Worm (Caenorhabditis elegans) whole organism, early embryonic: ENCODE measurements around the gene F58E6.5.

Experiments used
- B0310.2 ChIP-seq: sonication (generic microtip); optimal IDR thresholded peaks from 2 replicates; lab custom pipeline; 2016; ENCODE audit warnings: mild to moderate bottlenecking, missing genetic modification characterization, missing compliant biosample characterization
- F13C5.2 ChIP-seq: sonication (generic microtip); optimal IDR thresholded peaks from 2 replicates; lab custom pipeline; 2017; ENCODE audit warnings: mild to moderate bottlenecking, missing genetic modification characterization, inconsistent platforms, missing compliant biosample characterization
- aly-1 ChIP-seq: sonication (generic microtip); optimal IDR thresholded peaks from 2 replicates; lab custom pipeline; 2016; ENCODE audit warnings: missing genetic modification characterization, missing compliant biosample characterization
- ama-1 ChIP-seq: fragments of 150-350 bp; optimal IDR thresholded peaks from 2 replicates; lab custom pipeline; 2014
- ceh-13 ChIP-seq: fragments of 200-800 bp; sonication (Bioruptor generic); optimal IDR thresholded peaks from 2 replicates; lab custom pipeline; 2018; ENCODE audit warnings: mild to moderate bottlenecking, missing genetic modification characterization, missing compliant biosample characterization
- ceh-36 ChIP-seq: sonication (generic microtip); optimal IDR thresholded peaks from 2 replicates; lab custom pipeline; 2016; ENCODE audit warnings: missing genetic modification characterization, inconsistent platforms, missing compliant biosample characterization
- ets-7 ChIP-seq: sonication (generic microtip); optimal IDR thresholded peaks from 2 replicates; lab custom pipeline; 2016; ENCODE audit warnings: missing genotype, missing genetic modification characterization, missing compliant biosample characterization
- flt-1 ChIP-seq: fragments of 200-800 bp; sonication (Bioruptor generic); IDR thresholded peaks from 2 replicates; pipeline ENCODE4 v1.3.6; 2022; ENCODE audit warnings: missing genetic modification characterization, missing compliant biosample characterization
- hmbx-1 ChIP-seq: sonication (generic microtip); optimal IDR thresholded peaks from 2 replicates; lab custom pipeline; 2016; ENCODE audit warnings: mild to moderate bottlenecking, missing genetic modification characterization, missing compliant biosample characterization
- hmg-4 ChIP-seq: fragments of 200-800 bp; sonication (Bioruptor generic); optimal IDR thresholded peaks from 2 replicates; lab custom pipeline; 2018; ENCODE audit warnings: mild to moderate bottlenecking, missing genetic modification characterization, missing compliant biosample characterization
- hnd-1 ChIP-seq: sonication (generic microtip); optimal IDR thresholded peaks from 2 replicates; lab custom pipeline; 2016; ENCODE audit warnings: missing genetic modification characterization, missing compliant biosample characterization
- pes-1 ChIP-seq: fragments of 200-800 bp; sonication (Bioruptor generic); IDR thresholded peaks from 2 replicates; pipeline ENCODE4 v1.3.6; 2022; ENCODE audit warnings: missing genetic modification reagents, missing genetic modification characterization, missing compliant biosample characterization
- scrt-1 ChIP-seq: fragments of 200-800 bp; sonication (Bioruptor generic); IDR thresholded peaks from 2 replicates; pipeline ENCODE4 v1.3.6; 2022; ENCODE audit warnings: missing genetic modification characterization, missing compliant biosample characterization
- sea-1 ChIP-seq: fragments of 200-800 bp; sonication (Bioruptor generic); conservative IDR thresholded peaks from 2 replicates; pipeline ENCODE4 v1.3.6; 2022; ENCODE audit warnings: missing genetic modification characterization, missing compliant biosample characterization
- tbx-11 ChIP-seq: fragments of 200-800 bp; sonication (Bioruptor generic); IDR thresholded peaks from 2 replicates; pipeline ENCODE4 v1.3.6; 2022; ENCODE audit warnings: missing genetic modification characterization, missing compliant biosample characterization
- tbx-37 ChIP-seq: fragments of 200-800 bp; sonication (Bioruptor generic); conservative IDR thresholded peaks from 2 replicates; pipeline ENCODE4 v1.3.6; 2022; ENCODE audit warnings: missing genetic modification reagents, missing genetic modification characterization, missing compliant biosample characterization
- tra-4 ChIP-seq: sonication (generic microtip); optimal IDR thresholded peaks from 2 replicates; lab custom pipeline; 2017; ENCODE audit warnings: missing genetic modification characterization, missing compliant biosample characterization

F58E6.5 gene

ce11 chrV:9765622-9766021 lies 11.3 kb upstream of the F58E6.5 start:
- TF ChIP-seq tbx-37 (GFP tag; lab: Robert Waterston, UW), result no peak
- no peak for TF ChIP-seq hmbx-1 (tag; lab: Kevin White, UChicago)
- TF ChIP-seq pes-1 (GFP tag; lab: Robert Waterston, UW), result no peak
- TF ChIP-seq tra-4 (tag; lab: Kevin White, UChicago), result no peak
- TF ChIP-seq hmg-4 (GFP tag; lab: Kevin White, UChicago), result no peak

- TF ChIP-seq aly-1 (tag; lab: Kevin White, UChicago), result no peak
- no peak for TF ChIP-seq B0310.2 (tag; lab: Kevin White, UChicago)
- TF ChIP-seq hmg-4 (GFP tag; lab: Kevin White, UChicago), result no peak
- no peak for TF ChIP-seq ceh-36
- no peak for TF ChIP-seq hmbx-1 (tag; lab: Kevin White, UChicago)
- TF ChIP-seq ceh-13 (GFP tag; lab: Kevin White, UChicago), result no peak
- TF ChIP-seq flt-1, result no peak
- no peak for TF ChIP-seq sea-1 (GFP tag; lab: Robert Waterston, UW)
- no peak for TF ChIP-seq tbx-11 (GFP tag; lab: Robert Waterston, UW)
- no peak for TF ChIP-seq scrt-1
- TF ChIP-seq ama-1 (lab: Kevin White, UChicago), result no peak
These were observed 10.2 kb upstream of the F58E6.5 start for ce11 chrV:9764552-9764951.

ce11 chrV:9763759-9764158 lies 9.4 kb upstream of the F58E6.5 start:
- TF ChIP-seq tbx-37 (GFP tag; lab: Robert Waterston, UW) (no peak), sea-1 (GFP tag; lab: Robert Waterston, UW) (no peak), scrt-1 (no peak), tbx-11 (GFP tag; lab: Robert Waterston, UW) (no peak), hmbx-1 (tag; lab: Kevin White, UChicago) (no peak), ama-1 (lab: Kevin White, UChicago) (no peak), flt-1 (no peak), aly-1 (tag; lab: Kevin White, UChicago) (no peak), pes-1 (GFP tag; lab: Robert Waterston, UW) (no peak), B0310.2 (tag; lab: Kevin White, UChicago) (no peak)

ce11 chrV:9758437-9758836 lies 4.1 kb upstream of the F58E6.5 start:
- TF ChIP-seq sea-1 (GFP tag; lab: Robert Waterston, UW) (no peak), F13C5.2 (tag; lab: Kevin White, UChicago) (no peak), tra-4 (tag; lab: Kevin White, UChicago) (no peak), hnd-1 (tag; lab: Kevin White, UChicago) (no peak), aly-1 (tag; lab: Kevin White, UChicago) (no peak), flt-1 (no peak), ets-7 (tag; lab: Kevin White, UChicago) (no peak), ceh-13 (GFP tag; lab: Kevin White, UChicago) (no peak), tbx-11 (GFP tag; lab: Robert Waterston, UW) (no peak), ama-1 (lab: Kevin White, UChicago) (no peak), tbx-37 (GFP tag; lab: Robert Waterston, UW) (no peak), B0310.2 (tag; lab: Kevin White, UChicago) (no peak), ceh-36 (no peak)

ce11 chrV:9757884-9758283 lies 3.5 kb upstream of the F58E6.5 start, which contains the start of gene F58E6.11:
TSS of gene F58E6.11 (minus strand) at chrV:9757984.
- TF ChIP-seq ama-1 (lab: Kevin White, UChicago), result no peak
- TF ChIP-seq hmg-4 (GFP tag; lab: Kevin White, UChicago), result no peak

- TF ChIP-seq tbx-37 (GFP tag; lab: Robert Waterston, UW), result no peak
These were observed 1.9 kb upstream of the F58E6.5 start, which contains the start of gene hrg-3 for ce11 chrV:9756242-9756641. TSS of gene hrg-3 (plus strand) at chrV:9756468.

- TF ChIP-seq hnd-1 (tag; lab: Kevin White, UChicago) (no peak), hmg-4 (GFP tag; lab: Kevin White, UChicago) (no peak), scrt-1 (no peak), ceh-13 (GFP tag; lab: Kevin White, UChicago) (no peak), B0310.2 (tag; lab: Kevin White, UChicago) (no peak), hmbx-1 (tag; lab: Kevin White, UChicago) (no peak), tra-4 (tag; lab: Kevin White, UChicago) (no peak)
These were observed 1.4 kb upstream of the F58E6.5 start, which contains the start of gene F58E6.8 for ce11 chrV:9755725-9756124. TSS of gene F58E6.8 (minus strand) at chrV:9755825.

ce11 chrV:9753554-9753953 lies 805 bp downstream of the F58E6.5 start:
- TF ChIP-seq hmbx-1 (tag; lab: Kevin White, UChicago) (no peak), tbx-37 (GFP tag; lab: Robert Waterston, UW) (no peak), hnd-1 (tag; lab: Kevin White, UChicago) (no peak), ceh-13 (GFP tag; lab: Kevin White, UChicago) (no peak), scrt-1 (no peak)

ce11 chrV:9752918-9753317 lies 1.4 kb downstream of the F58E6.5 start, which contains the start of gene F58E6.6:
TSS of gene F58E6.6 (minus strand) at chrV:9753018.
- TF ChIP-seq scrt-1, result no peak
- TF ChIP-seq tra-4 (tag; lab: Kevin White, UChicago), result no peak
- TF ChIP-seq hnd-1 (tag; lab: Kevin White, UChicago), result no peak
- TF ChIP-seq hmg-4 (GFP tag; lab: Kevin White, UChicago), result no peak
- no peak for TF ChIP-seq pes-1 (GFP tag; lab: Robert Waterston, UW)
- TF ChIP-seq ceh-13 (GFP tag; lab: Kevin White, UChicago), result no peak
- no peak for TF ChIP-seq aly-1 (tag; lab: Kevin White, UChicago)
- TF ChIP-seq hmbx-1 (tag; lab: Kevin White, UChicago), result no peak
- no peak for TF ChIP-seq ets-7 (tag; lab: Kevin White, UChicago)
- no peak for TF ChIP-seq flt-1
